Worm (Caenorhabditis elegans) whole organism, L1 larva: ENCODE results near the gene T14G11.1.

Experiments
- C04F5.9 ChIP-seq: sonication (generic microtip); optimal IDR thresholded peaks from 2 replicates; lab custom pipeline; 2016; ENCODE audit warnings: missing genetic modification characterization, missing compliant biosample characterization
- C16A3.4 ChIP-seq: fragments of 150-350 bp; optimal IDR thresholded peaks from 2 replicates; lab custom pipeline; 2014; ENCODE audit warnings: missing biosample characterization, missing genetic modification characterization
- F16B12.6 ChIP-seq: fragments of 150-350 bp; optimal IDR thresholded peaks from 2 replicates; lab custom pipeline; 2014; ENCODE audit warnings: missing biosample characterization, missing genetic modification characterization
- Y116A8C.19 ChIP-seq: sonication (generic microtip); optimal IDR thresholded peaks from 2 replicates; lab custom pipeline; 2016; ENCODE audit warnings: missing compliant biosample characterization, missing genetic modification characterization, borderline replicate concordance
- aly-2 ChIP-seq: fragments of 150-350 bp; optimal IDR thresholded peaks from 2 replicates; lab custom pipeline; 2014; ENCODE audit warnings: missing biosample characterization, missing genetic modification characterization
- ama-1 ChIP-seq: fragments of 150-350 bp; optimal IDR thresholded peaks from 2 replicates; lab custom pipeline; 2014
- blmp-1 ChIP-seq: fragments of 150-350 bp; optimal IDR thresholded peaks from 2 replicates; lab custom pipeline; 2014; ENCODE audit warnings: missing biosample characterization, missing genetic modification characterization
- ceh-63 ChIP-seq: fragments of 200-800 bp; sonication (Bioruptor generic); optimal IDR thresholded peaks from 2 replicates; lab custom pipeline; 2018; ENCODE audit warnings: mild to moderate bottlenecking, missing genetic modification characterization, missing compliant biosample characterization
- ceh-88 ChIP-seq: fragments of 200-800 bp; sonication (Bioruptor generic); IDR thresholded peaks from 2 replicates; pipeline ENCODE4 v1.3.6; 2022; ENCODE audit warnings: missing genetic modification characterization, missing compliant biosample characterization
- ces-1 ChIP-seq: fragments of 150-350 bp; optimal IDR thresholded peaks from 2 replicates; lab custom pipeline; 2014; ENCODE audit warnings: missing biosample characterization, missing genetic modification reagents, missing genetic modification characterization
- dpl-1 ChIP-seq, 3 experiments: fragments of 150-350 bp in 2 of 3; sonication (generic microtip) in 1 of 3; optimal IDR thresholded peaks; 2 replicates each; lab custom pipeline; 2014 to 2017; ENCODE audit warnings: missing biosample characterization in 3 of 3, missing genetic modification characterization in 3 of 3, missing genetic modification reagents in 3 of 3
- dsc-1 ChIP-seq: sonication (generic microtip); optimal IDR thresholded peaks from 2 replicates; lab custom pipeline; 2016; ENCODE audit warnings: mild to moderate bottlenecking, missing genetic modification characterization, missing compliant biosample characterization
- efl-1 ChIP-seq, 4 experiments: fragments of 150-350 bp; optimal IDR thresholded peaks in 3 of 4; peaks in 1 of 4; 1 replicate in 1 of 4; 2 replicates in 3 of 4; lab custom pipeline; 2014; ENCODE audit warnings: missing biosample characterization in 2 of 4, missing genetic modification characterization in 2 of 4, missing genetic modification reagents in 2 of 4
- egl-13 ChIP-seq: sonication (generic microtip); optimal IDR thresholded peaks from 2 replicates; lab custom pipeline; 2016; ENCODE audit warnings: missing genotype, missing genetic modification reagents, missing genetic modification characterization, missing compliant biosample characterization
- fkh-10 ChIP-seq: sonication (generic microtip); optimal IDR thresholded peaks from 2 replicates; lab custom pipeline; 2017; ENCODE audit warnings: missing biosample characterization, missing genetic modification reagents, missing genetic modification characterization
- fkh-4 ChIP-seq: sonication (generic microtip); optimal IDR thresholded peaks from 2 replicates; lab custom pipeline; 2016; ENCODE audit warnings: missing compliant biosample characterization, missing genetic modification characterization, borderline replicate concordance
- fkh-8 ChIP-seq: sonication (generic microtip); optimal IDR thresholded peaks from 2 replicates; lab custom pipeline; 2016; ENCODE audit warnings: mild to moderate bottlenecking, missing genetic modification characterization, missing compliant biosample characterization
- grh-1 ChIP-seq: fragments of 200-800 bp; sonication (Bioruptor generic); IDR thresholded peaks from 2 replicates; pipeline ENCODE4 v1.3.6; 2022; ENCODE audit warnings: missing genetic modification reagents, missing genetic modification characterization, missing compliant biosample characterization
- hlh-17 ChIP-seq: fragments of 200-800 bp; sonication (Bioruptor generic); optimal IDR thresholded peaks from 2 replicates; lab custom pipeline; 2018; ENCODE audit warnings: missing genetic modification characterization, mild to moderate bottlenecking, missing compliant biosample characterization, moderate library complexity, borderline replicate concordance
- hpl-2 ChIP-seq: fragments of 150-350 bp; optimal IDR thresholded peaks from 2 replicates; lab custom pipeline; 2014; ENCODE audit warnings: missing biosample characterization, missing genetic modification reagents, missing genetic modification characterization
- irx-1 ChIP-seq: sonication (generic microtip); optimal IDR thresholded peaks from 2 replicates; lab custom pipeline; 2016; ENCODE audit warnings: missing genetic modification characterization, missing compliant biosample characterization
- isw-1 ChIP-seq: fragments of 200-800 bp; sonication (Bioruptor generic); IDR thresholded peaks from 2 replicates; pipeline ENCODE4 v1.3.6; 2022; ENCODE audit warnings: missing genetic modification characterization, missing compliant biosample characterization
- jun-1 ChIP-seq: fragments of 150-350 bp; optimal IDR thresholded peaks from 2 replicates; lab custom pipeline; 2014; ENCODE audit warnings: missing biosample characterization, missing genetic modification reagents, missing genetic modification characterization
- lin-15B ChIP-seq: fragments of 150-350 bp; sonication (generic microtip); optimal IDR thresholded peaks from 3 replicates; lab custom pipeline; 2014; ENCODE audit warnings: missing biosample characterization, missing genetic modification characterization
- lin-35 ChIP-seq, 2 experiments: fragments of 150-350 bp; optimal IDR thresholded peaks; 2 replicates each; lab custom pipeline; 2014; ENCODE audit warnings: missing biosample characterization in 2 of 2, missing genetic modification characterization in 2 of 2, missing genetic modification reagents in 2 of 2
- lin-39 ChIP-seq: fragments of 150-350 bp; optimal IDR thresholded peaks from 2 replicates; lab custom pipeline; 2014; ENCODE audit warnings: missing biosample characterization, missing genetic modification reagents, missing genetic modification characterization
- lir-3 ChIP-seq: sonication (generic microtip); optimal IDR thresholded peaks from 2 replicates; lab custom pipeline; 2016; ENCODE audit warnings: mild to moderate bottlenecking, missing genetic modification characterization, moderate library complexity, missing compliant biosample characterization; ENCODE audit not compliant: poor library complexity
- mdl-1 ChIP-seq, 2 experiments: fragments of 150-350 bp; optimal IDR thresholded peaks; 2 replicates each; lab custom pipeline; 2014 to 2017; ENCODE audit warnings: missing biosample characterization in 2 of 2, missing genetic modification characterization in 2 of 2, inconsistent platforms in 1 of 2
- mep-1 ChIP-seq: fragments of 150-350 bp; optimal IDR thresholded peaks from 2 replicates; lab custom pipeline; 2014; ENCODE audit warnings: missing biosample characterization, missing genetic modification characterization
- nhr-11 ChIP-seq: fragments of 150-350 bp; optimal IDR thresholded peaks from 2 replicates; lab custom pipeline; 2014; ENCODE audit warnings: missing biosample characterization, missing genetic modification characterization
- nhr-19 ChIP-seq: fragments of 200-800 bp; sonication (Bioruptor generic); conservative IDR thresholded peaks from 2 replicates; pipeline ENCODE4 v1.3.6; 2022; ENCODE audit warnings: missing genetic modification characterization, missing compliant biosample characterization
- nhr-20 ChIP-seq: sonication (generic microtip); optimal IDR thresholded peaks from 2 replicates; lab custom pipeline; 2016; ENCODE audit warnings: mild to moderate bottlenecking, missing genetic modification characterization, missing compliant biosample characterization
- nhr-237 ChIP-seq: fragments of 150-350 bp; optimal IDR thresholded peaks from 2 replicates; lab custom pipeline; 2014; ENCODE audit warnings: missing biosample characterization, missing genetic modification characterization
- nhr-28 ChIP-seq: fragments of 150-350 bp; optimal IDR thresholded peaks from 2 replicates; lab custom pipeline; 2014; ENCODE audit warnings: missing biosample characterization, missing genetic modification characterization
- nhr-76 ChIP-seq: sonication (generic microtip); optimal IDR thresholded peaks from 2 replicates; lab custom pipeline; 2017; ENCODE audit warnings: missing biosample characterization, missing genetic modification characterization
- nhr-77 ChIP-seq: fragments of 150-350 bp; optimal IDR thresholded peaks from 2 replicates; lab custom pipeline; 2014; ENCODE audit warnings: missing biosample characterization, missing genetic modification characterization
- nhr-85 ChIP-seq: sonication (generic microtip); peaks from one replicate; lab custom pipeline; 2016; ENCODE audit warnings: missing genetic modification characterization, inconsistent platforms, missing compliant biosample characterization
- pag-3 ChIP-seq: sonication (generic microtip); optimal IDR thresholded peaks from 2 replicates; lab custom pipeline; 2017; ENCODE audit warnings: missing genetic modification characterization, mild to moderate bottlenecking, missing compliant biosample characterization, antibody characterized with exemption, borderline replicate concordance; ENCODE audit not compliant: insufficient read depth
- pax-3 ChIP-seq: fragments of 200-800 bp; sonication (Bioruptor generic); optimal IDR thresholded peaks from 2 replicates; lab custom pipeline; 2018; ENCODE audit warnings: mild to moderate bottlenecking, missing genetic modification characterization, moderate library complexity, missing compliant biosample characterization
- pqm-1 ChIP-seq: sonication (generic microtip); optimal IDR thresholded peaks from 3 replicates; lab custom pipeline; 2017; ENCODE audit warnings: missing biosample characterization, missing genetic modification characterization
- skn-1 ChIP-seq: fragments of 150-350 bp; optimal IDR thresholded peaks from 2 replicates; lab custom pipeline; 2014; ENCODE audit warnings: missing biosample characterization, missing genetic modification characterization
- snpc-4 ChIP-seq: fragments of 150-350 bp; optimal IDR thresholded peaks from 2 replicates; lab custom pipeline; 2014; ENCODE audit warnings: missing biosample characterization, missing genetic modification characterization
- snu-23 ChIP-seq: sonication (generic microtip); optimal IDR thresholded peaks from 2 replicates; lab custom pipeline; 2016; ENCODE audit warnings: missing genetic modification characterization, missing compliant biosample characterization
- sox-4 ChIP-seq: sonication (generic microtip); optimal IDR thresholded peaks from 2 replicates; lab custom pipeline; 2016; ENCODE audit warnings: missing genetic modification characterization, missing compliant biosample characterization
- sup-37 ChIP-seq: fragments of 200-800 bp; sonication (Bioruptor generic); optimal IDR thresholded peaks from 2 replicates; lab custom pipeline; 2018; ENCODE audit warnings: mild to moderate bottlenecking, missing genetic modification characterization, missing compliant biosample characterization
- swsn-7 ChIP-seq: sonication (generic microtip); optimal IDR thresholded peaks from 2 replicates; lab custom pipeline; 2016; ENCODE audit warnings: missing genetic modification characterization, missing compliant biosample characterization
- tbx-2 ChIP-seq: sonication (generic microtip); optimal IDR thresholded peaks from 2 replicates; lab custom pipeline; 2016; ENCODE audit warnings: missing genetic modification characterization, missing compliant biosample characterization
- tlp-1 ChIP-seq: fragments of 150-350 bp; optimal IDR thresholded peaks from 2 replicates; lab custom pipeline; 2014; ENCODE audit warnings: missing biosample characterization, missing genetic modification characterization
- unc-130 ChIP-seq: fragments of 150-350 bp; optimal IDR thresholded peaks from 2 replicates; lab custom pipeline; 2017; ENCODE audit warnings: missing biosample characterization, missing genetic modification characterization, inconsistent platforms
- unc-86 ChIP-seq: sonication (generic microtip); optimal IDR thresholded peaks from 2 replicates; lab custom pipeline; 2016; ENCODE audit warnings: missing genetic modification characterization, missing compliant biosample characterization
- unc-98 ChIP-seq: fragments of 200-800 bp; sonication (Bioruptor generic); IDR thresholded peaks from 2 replicates; pipeline ENCODE4 v1.3.6; 2022; ENCODE audit warnings: missing genetic modification characterization, missing compliant biosample characterization
- xbp-1 ChIP-seq: sonication (generic microtip); optimal IDR thresholded peaks from 2 replicates; lab custom pipeline; 2016; ENCODE audit warnings: missing genetic modification characterization, missing compliant biosample characterization
- zip-4 ChIP-seq: fragments of 200-800 bp; sonication (Bioruptor generic); optimal IDR thresholded peaks from 2 replicates; lab custom pipeline; 2018; ENCODE audit warnings: mild to moderate bottlenecking, missing genetic modification characterization, moderate library complexity, missing compliant biosample characterization
- ztf-4 ChIP-seq: fragments of 150-350 bp; optimal IDR thresholded peaks from 2 replicates; lab custom pipeline; 2014; ENCODE audit warnings: missing biosample characterization, missing genetic modification characterization

T14G11.1 gene

DNA sequence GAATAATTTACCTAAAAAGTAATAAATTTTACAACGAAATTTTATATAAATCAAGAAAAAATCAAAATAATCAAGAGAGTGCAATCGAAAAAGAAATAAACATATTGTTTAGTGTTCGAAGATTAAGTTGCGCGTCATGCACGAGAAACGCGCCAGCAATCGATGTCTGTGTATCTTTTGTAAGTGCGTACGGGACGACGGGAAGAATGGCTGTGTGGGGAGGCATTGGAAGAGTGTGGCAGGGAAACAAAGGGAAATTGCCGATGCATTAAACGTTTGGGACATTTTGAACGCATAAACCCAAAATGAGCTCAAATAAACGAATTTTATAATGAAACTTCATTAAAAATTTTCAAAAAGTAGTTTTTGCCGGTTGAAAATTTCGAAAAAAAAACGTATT lies 1.6 kb upstream of the T14G11.1 start, which contains the start of gene immt-1:
immt-1 (minus strand) TSS at position 11 of the 400 bp plus-strand sequence.
- no peak for TF ChIP-seq zip-4 (GFP tag; lab: Kevin White, UChicago)
- peak; percentile 57 to 74 (median 68) for TF ChIP-seq dpl-1 (GFP tag; optimal IDR thresholded peaks at IDR 0.05; lab: Kevin White, UChicago)
- no peak for TF ChIP-seq aly-2
- TF ChIP-seq nhr-77 (tag; lab: Kevin White, UChicago) = peak; percentile 67
- no peak for TF ChIP-seq ces-1 (GFP tag; lab: Kevin White, UChicago)
- no peak for TF ChIP-seq unc-130 (tag; lab: Kevin White, UChicago)
- TF ChIP-seq lir-3 (tag; lab: Kevin White, UChicago) = no peak
- peak; percentile 74 for TF ChIP-seq tbx-2 (tag; lab: Kevin White, UChicago)
- TF ChIP-seq egl-13 (tag; lab: Kevin White, UChicago) = peak; percentile 19
- no peak for TF ChIP-seq ceh-63 (GFP tag; lab: Kevin White, UChicago)
- TF ChIP-seq snpc-4 = peak; percentile 70
- TF ChIP-seq grh-1 = 0 out of 2 replicates have a peak, but pooled peaks have one; percentile 5
- peak; percentile 55 to 64 for TF ChIP-seq efl-1 (optimal IDR thresholded peaks at IDR 0.05; lab: Kevin White, UChicago)
- peak; percentile 44 to 92 for TF ChIP-seq efl-1 (GFP tag; optimal IDR thresholded peaks at IDR 0.05 in 1 of 2; lab: Kevin White, UChicago)
- TF ChIP-seq isw-1 (GFP tag; lab: Robert Waterston, UW) = peak; percentile 31; the same call in 1 of the 2 replicates
- TF ChIP-seq pqm-1 (tag; lab: Kevin White, UChicago) = no peak
- TF ChIP-seq xbp-1 (tag; lab: Kevin White, UChicago) = peak; percentile 65
- no peak for TF ChIP-seq fkh-4 (tag; lab: Kevin White, UChicago)
- peak; percentile 74 for TF ChIP-seq jun-1 (tag; lab: Kevin White, UChicago)
- peak; percentile 48 for TF ChIP-seq unc-86 (tag; lab: Kevin White, UChicago)
- TF ChIP-seq fkh-8 = peak; percentile 78
- peak; percentile 69 for TF ChIP-seq dsc-1 (tag; lab: Kevin White, UChicago)
- no peak for TF ChIP-seq tlp-1
- TF ChIP-seq irx-1 (tag; lab: Kevin White, UChicago) = peak; percentile 28
- peak; percentile 90 for TF ChIP-seq C16A3.4 (tag; lab: Kevin White, UChicago)
- TF ChIP-seq nhr-85 (tag; lab: Kevin White, UChicago) = peak; percentile 65
- TF ChIP-seq skn-1 (tag; lab: Kevin White, UChicago) = peak; percentile 96
- TF ChIP-seq mdl-1 (tag; optimal IDR thresholded peaks at IDR 0.05; lab: Kevin White, UChicago) = peak in 1 of 2 experiments; percentile 54
- TF ChIP-seq nhr-28 (tag; lab: Kevin White, UChicago) = no peak
- TF ChIP-seq ceh-88 (GFP tag; lab: Robert Waterston, UW) = no peak
- TF ChIP-seq nhr-20 = peak; percentile 80
- TF ChIP-seq fkh-10 = no peak
- TF ChIP-seq nhr-19 (GFP tag; lab: Robert Waterston, UW) = peak; percentile 67
- TF ChIP-seq nhr-76 = no peak
- peak; percentile 17 for TF ChIP-seq lin-15B (tag; lab: Kevin White, UChicago)
- peak; percentile 94 for TF ChIP-seq C04F5.9
- TF ChIP-seq lin-35 (GFP tag; optimal IDR thresholded peaks at IDR 0.05; lab: Kevin White, UChicago) = peak; percentile 68 to 83
- TF ChIP-seq Y116A8C.19 (tag; lab: Kevin White, UChicago) = no peak
- no peak for TF ChIP-seq nhr-11 (tag; lab: Kevin White, UChicago)
- no peak for TF ChIP-seq sup-37 (GFP tag; lab: Kevin White, UChicago)
- TF ChIP-seq ama-1 = no peak
- no peak for TF ChIP-seq pax-3 (tag; lab: Kevin White, UChicago)
- TF ChIP-seq F16B12.6 (tag; lab: Kevin White, UChicago) = peak; percentile 52
- no peak for TF ChIP-seq blmp-1
- TF ChIP-seq mep-1 (tag; lab: Kevin White, UChicago) = peak; percentile 89
- no peak for TF ChIP-seq unc-98 (GFP tag; lab: Robert Waterston, UW)
- TF ChIP-seq lin-39 (tag; lab: Kevin White, UChicago) = no peak
- no peak for TF ChIP-seq hlh-17 (GFP tag; lab: Kevin White, UChicago)
- TF ChIP-seq nhr-237 (tag; lab: Kevin White, UChicago) = no peak
- peak; percentile 46 for TF ChIP-seq ztf-4 (tag; lab: Kevin White, UChicago)
- peak; percentile 81 for TF ChIP-seq pag-3 (tag; lab: Kevin White, UChicago)
- peak; percentile 88 for TF ChIP-seq snu-23 (GFP tag; lab: Kevin White, UChicago)
- peak; percentile 77 for TF ChIP-seq swsn-7
- TF ChIP-seq hpl-2 = no peak
- TF ChIP-seq sox-4 (tag; lab: Kevin White, UChicago) = no peak
